Fruit fly (Drosophila melanogaster) whole organism, wandering third instar larva: ENCODE data around the gene Trim9.

Source experiments
- Abd-B ChIP-seq: fragments of >200 bp; optimal IDR thresholded peaks from 2 replicates; lab custom pipeline; 2017; ENCODE audit warnings: missing biosample characterization, missing genetic modification characterization
- CG32264 ChIP-seq: fragments of 200-800 bp; sonication (Bioruptor generic); optimal IDR thresholded peaks from 2 replicates; lab custom pipeline; 2016; ENCODE audit warnings: missing biosample characterization, missing genetic modification characterization
- CG9705 ChIP-seq: fragments of 200-800 bp; sonication (Bioruptor generic); optimal IDR thresholded peaks from 2 replicates; lab custom pipeline; 2018; ENCODE audit warnings: missing biosample characterization, mild to moderate bottlenecking, missing genetic modification characterization
- Dif ChIP-seq: fragments of 200-275, 200-300 bp; sonication (Bioruptor generic); optimal IDR thresholded peaks from 2 replicates; lab custom pipeline; 2018; ENCODE audit warnings: missing biosample characterization, missing genetic modification characterization; ENCODE audit not compliant: partially characterized antibody
- GATAd ChIP-seq: sonication (Bioruptor generic); optimal IDR thresholded peaks from 2 replicates; lab custom pipeline; 2016; ENCODE audit warnings: missing biosample characterization, missing genetic modification characterization
- HLH106 ChIP-seq: fragments of 200-800 bp; optimal IDR thresholded peaks from 3 replicates; lab custom pipeline; 2019; ENCODE audit warnings: missing biosample characterization, mild to moderate bottlenecking, missing genetic modification characterization, moderate library complexity
- Hnf4 ChIP-seq: fragments of 200-800 bp; sonication (Bioruptor generic); optimal IDR thresholded peaks from 2 replicates; lab custom pipeline; 2016; ENCODE audit warnings: missing biosample characterization, mild to moderate bottlenecking, missing genetic modification characterization
- Hr78 ChIP-seq: fragments of >200 bp; optimal IDR thresholded peaks from 2 replicates; lab custom pipeline; 2017; ENCODE audit warnings: missing biosample characterization, missing genetic modification characterization
- Hr83 ChIP-seq: fragments of 200-300 bp; sonication (Bioruptor generic); optimal IDR thresholded peaks from 2 replicates; lab custom pipeline; 2016; ENCODE audit warnings: missing biosample characterization, mild to moderate bottlenecking, missing genetic modification characterization, moderate library complexity; ENCODE audit not compliant: poor library complexity, severe bottlenecking
- Myc ChIP-seq: fragments of >200 bp; optimal IDR thresholded peaks from 2 replicates; lab custom pipeline; 2017
- N ChIP-seq: fragments of >200 bp; optimal IDR thresholded peaks from 2 replicates; lab custom pipeline; 2018; ENCODE audit warnings: missing biosample characterization, missing external identifiers, missing genetic modification characterization
- OdsH ChIP-seq: fragments of 200-800 bp; sonication (Bioruptor generic); optimal IDR thresholded peaks from 2 replicates; lab custom pipeline; 2016; ENCODE audit warnings: missing biosample characterization, mild to moderate bottlenecking, missing genetic modification characterization
- Vsx2 ChIP-seq: fragments of 200-300, 225-300 bp; sonication (Bioruptor generic); optimal IDR thresholded peaks from 2 replicates; lab custom pipeline; 2018; ENCODE audit warnings: missing biosample characterization, missing genetic modification characterization; ENCODE audit not compliant: partially characterized antibody
- br ChIP-seq: fragments of 200-800 bp; sonication (Bioruptor generic); optimal IDR thresholded peaks from 2 replicates; lab custom pipeline; 2016; ENCODE audit warnings: missing biosample characterization, missing genetic modification characterization
- brk ChIP-seq: fragments of 200-800 bp; sonication (Bioruptor generic); optimal IDR thresholded peaks from 2 replicates; lab custom pipeline; 2016; ENCODE audit warnings: missing biosample characterization, mild to moderate bottlenecking, missing genetic modification characterization
- dmrt93B ChIP-seq: fragments of 200-800 bp; sonication (Bioruptor generic); optimal IDR thresholded peaks from 2 replicates; lab custom pipeline; 2018; ENCODE audit warnings: missing biosample characterization, mild to moderate bottlenecking, missing genetic modification characterization
- ey ChIP-seq: fragments of 200-800 bp; sonication (Bioruptor generic); optimal IDR thresholded peaks from 2 replicates; lab custom pipeline; 2016; ENCODE audit warnings: missing biosample characterization, missing genetic modification characterization
- foxo ChIP-seq, 2 experiments: fragments of 200-800 bp; sonication (Bioruptor generic); optimal IDR thresholded peaks; 2 replicates in 1 of 2; 3 replicates in 1 of 2; lab custom pipeline; 2016 to 2017; ENCODE audit warnings: missing biosample characterization in 2 of 2, missing genetic modification characterization in 2 of 2
- h ChIP-seq: fragments of 200-800 bp; sonication (Bioruptor generic); optimal IDR thresholded peaks from 3 replicates; lab custom pipeline; 2016; ENCODE audit warnings: missing biosample characterization, mild to moderate bottlenecking, missing genetic modification characterization
- jim ChIP-seq: fragments of 175-275, 200-325 bp; sonication (Bioruptor generic); optimal IDR thresholded peaks from 2 replicates; lab custom pipeline; 2016; ENCODE audit warnings: missing biosample characterization, mild to moderate bottlenecking, missing genetic modification characterization
- pan ChIP-seq: fragments of >200 bp; optimal IDR thresholded peaks from 2 replicates; lab custom pipeline; 2017
- psq ChIP-seq: fragments of 200-800 bp; sonication (Bioruptor generic); optimal IDR thresholded peaks from 3 replicates; lab custom pipeline; 2017; ENCODE audit warnings: missing biosample characterization, mild to moderate bottlenecking, missing genetic modification characterization, moderate library complexity
- rgr ChIP-seq: fragments of 200-800 bp; sonication (Bioruptor generic); optimal IDR thresholded peaks from 3 replicates; lab custom pipeline; 2016; ENCODE audit warnings: missing biosample characterization, mild to moderate bottlenecking, missing genetic modification characterization
- sage ChIP-seq: fragments of 200-800 bp; sonication (Bioruptor generic); optimal IDR thresholded peaks from 2 replicates; lab custom pipeline; 2016; ENCODE audit warnings: missing biosample characterization, mild to moderate bottlenecking, missing genetic modification characterization
- sv ChIP-seq: fragments of 200-800 bp; sonication (Bioruptor generic); optimal IDR thresholded peaks from 3 replicates; lab custom pipeline; 2016; ENCODE audit warnings: missing biosample characterization, missing genetic modification characterization
- tai ChIP-seq: sonication (Bioruptor generic); optimal IDR thresholded peaks from 2 replicates; lab custom pipeline; 2016; ENCODE audit warnings: missing biosample characterization, missing genetic modification characterization
- usp ChIP-seq: fragments of >200 bp; optimal IDR thresholded peaks from 2 replicates; lab custom pipeline; 2017; ENCODE audit warnings: missing biosample characterization, missing genetic modification characterization

Trim9 gene

dm6 chr2L:10544421-10545120 lies at the start of gene Trim9:
TSS of gene Trim9 (plus strand) at chr2L:10544883.
- TF ChIP-seq h (GFP tag; lab: Kevin White, UChicago) (no peak), dmrt93B (GFP tag; lab: Kevin White, UChicago) (no peak), N (no peak), tai (GFP tag; lab: Kevin White, UChicago) (no peak), rgr (GFP tag; lab: Kevin White, UChicago) (no peak), brk (GFP tag; lab: Kevin White, UChicago) (no peak), Hnf4 (GFP tag; lab: Kevin White, UChicago) (no peak)

dm6 chr2L:10495495-10495894 lies 49.2 kb upstream of the Trim9 start:
- TF ChIP-seq tai (GFP tag; lab: Kevin White, UChicago) (no peak), psq (no peak), Dif (no peak), Myc (lab: Kevin White, UChicago) (no peak), sv (GFP tag; lab: Kevin White, UChicago) (no peak), ey (no peak), Hr83 (GFP tag; lab: Kevin White, UChicago) (no peak), CG9705 (GFP tag; lab: Kevin White, UChicago) (no peak), sage (no peak), Vsx2 (GFP tag; lab: Kevin White, UChicago) (no peak)

dm6 chr2L:10496338-10496737 lies 48.3 kb upstream of the Trim9 start:
- no peak for TF ChIP-seq CG32264
- no peak for TF ChIP-seq rgr (GFP tag; lab: Kevin White, UChicago)
- TF ChIP-seq HLH106 (tag; lab: Kevin White, UChicago), result no peak
- no peak for TF ChIP-seq sv (GFP tag; lab: Kevin White, UChicago)
- TF ChIP-seq foxo (GFP tag; optimal IDR thresholded peaks at IDR 0.05; lab: Kevin White, UChicago), result no peak
- TF ChIP-seq OdsH (GFP tag; lab: Kevin White, UChicago), result no peak
- no peak for TF ChIP-seq Hr83 (GFP tag; lab: Kevin White, UChicago)
- no peak for TF ChIP-seq Abd-B (GFP tag; lab: Kevin White, UChicago)
- no peak for TF ChIP-seq usp (GFP tag; lab: Kevin White, UChicago)
- TF ChIP-seq h (GFP tag; lab: Kevin White, UChicago), result no peak
- TF ChIP-seq Hr78 (GFP tag; lab: Kevin White, UChicago), result no peak
- TF ChIP-seq dmrt93B (GFP tag; lab: Kevin White, UChicago), result no peak
- no peak for TF ChIP-seq jim
- no peak for TF ChIP-seq GATAd (GFP tag; lab: Kevin White, UChicago)
- no peak for TF ChIP-seq Myc (lab: Kevin White, UChicago)
- no peak for TF ChIP-seq br (GFP tag; lab: Kevin White, UChicago)
- TF ChIP-seq ey, result no peak
- no peak for TF ChIP-seq N

dm6 chr2L:10497106-10497800 lies 47.4 kb upstream of the Trim9 start:
- TF ChIP-seq rgr (GFP tag; lab: Kevin White, UChicago) (no peak), Hr83 (GFP tag; lab: Kevin White, UChicago) (no peak), usp (GFP tag; lab: Kevin White, UChicago) (no peak), pan (no peak), Abd-B (GFP tag; lab: Kevin White, UChicago) (no peak), Dif (no peak), jim (no peak)

dm6 chr2L:10499608-10500007 lies 45.1 kb upstream of the Trim9 start:
- TF ChIP-seq Vsx2 (GFP tag; lab: Kevin White, UChicago), result no peak
- no peak for TF ChIP-seq pan
